Fruit fly (Drosophila melanogaster): ENCODE measurements around the gene RhoGAP19D.

Gene RhoGAP19D

DNA sequence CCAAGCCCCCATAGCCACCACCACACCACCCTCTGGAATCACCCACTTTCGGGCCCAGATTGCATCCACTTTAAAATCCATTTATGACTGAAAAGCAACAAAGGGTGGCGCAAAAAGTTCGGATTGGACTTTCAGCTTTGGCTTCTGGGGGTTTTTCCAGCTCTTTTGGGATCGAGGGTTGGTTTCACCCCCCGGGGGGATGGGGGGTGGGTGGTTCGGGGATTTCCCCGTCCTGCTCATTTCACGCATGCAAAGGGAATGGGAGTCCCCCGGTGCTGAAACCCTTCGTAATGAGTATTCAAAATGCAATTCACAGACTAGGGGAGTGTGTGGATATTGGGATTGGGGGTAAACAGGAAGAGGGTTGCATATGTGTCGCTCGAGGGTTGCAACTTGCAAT lies 10.7 kb downstream of the RhoGAP19D start:
- no peak for TF ChIP-seq pad (GFP tag; optimal IDR thresholded peaks at IDR 0.05)
- no peak for TF ChIP-seq CG5204 (GFP tag; optimal IDR thresholded peaks at IDR 0.05)
- TF ChIP-seq ovo (GFP tag; optimal IDR thresholded peaks at IDR 0.05), result no peak
- no peak for TF ChIP-seq Clk (GFP tag; optimal IDR thresholded peaks at IDR 0.05)
- no peak for TF ChIP-seq toe (GFP tag; optimal IDR thresholded peaks at IDR 0.05)
- TF ChIP-seq bab1 (GFP tag; optimal IDR thresholded peaks at IDR 0.05), result no peak
- TF ChIP-seq CG12768 (GFP tag; optimal IDR thresholded peaks at IDR 0.05), result no peak
- TF ChIP-seq tj (GFP tag; optimal IDR thresholded peaks at IDR 0.05), result no peak
- no peak for TF ChIP-seq cic (GFP tag; optimal IDR thresholded peaks at IDR 0.05)
- no peak for TF ChIP-seq CG33017 (tag; optimal IDR thresholded peaks at IDR 0.05)

DNA sequence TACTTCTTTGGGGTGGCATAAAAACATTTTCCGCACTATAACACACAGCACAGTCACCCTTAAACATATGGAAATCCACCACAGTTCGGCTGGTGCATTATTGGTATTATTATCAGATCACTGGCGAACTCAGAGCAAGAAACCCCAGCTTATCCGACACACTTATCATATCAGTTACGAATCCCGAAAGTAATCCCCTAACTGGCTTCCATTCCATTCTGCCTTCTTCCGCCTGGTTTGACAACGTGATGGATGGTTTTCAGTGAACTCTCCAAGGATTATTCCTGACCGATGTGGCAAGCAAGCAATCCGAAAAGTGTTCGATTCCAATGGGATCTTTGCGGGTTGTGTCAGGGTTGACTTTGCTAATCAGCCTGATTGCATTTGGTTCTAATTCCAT lies 11.5 kb downstream of the RhoGAP19D start:
- TF ChIP-seq CG7045 (GFP tag; optimal IDR thresholded peaks at IDR 0.05) (no peak), CG1620 (GFP tag; optimal IDR thresholded peaks at IDR 0.05) (no peak), cnc (optimal IDR thresholded peaks at IDR 0.05) (no peak), CG33017 (tag; optimal IDR thresholded peaks at IDR 0.05) (no peak), kay (GFP tag; ENCODE audit: borderline replicate concordance) (no peak), CG7101 (tag; optimal IDR thresholded peaks at IDR 0.05) (no peak), Hr96 (GFP tag; optimal IDR thresholded peaks at IDR 0.05) (no peak), CG11617 (GFP tag; optimal IDR thresholded peaks at IDR 0.05) (no peak), pad (GFP tag; optimal IDR thresholded peaks at IDR 0.05) (no peak), Mnt (GFP tag; optimal IDR thresholded peaks at IDR 0.05) (no peak), CG14711 (tag; optimal IDR thresholded peaks at IDR 0.05) (no peak), CG5204 (GFP tag; optimal IDR thresholded peaks at IDR 0.05) (no peak), ovo (GFP tag; optimal IDR thresholded peaks at IDR 0.05) (no peak)

DNA sequence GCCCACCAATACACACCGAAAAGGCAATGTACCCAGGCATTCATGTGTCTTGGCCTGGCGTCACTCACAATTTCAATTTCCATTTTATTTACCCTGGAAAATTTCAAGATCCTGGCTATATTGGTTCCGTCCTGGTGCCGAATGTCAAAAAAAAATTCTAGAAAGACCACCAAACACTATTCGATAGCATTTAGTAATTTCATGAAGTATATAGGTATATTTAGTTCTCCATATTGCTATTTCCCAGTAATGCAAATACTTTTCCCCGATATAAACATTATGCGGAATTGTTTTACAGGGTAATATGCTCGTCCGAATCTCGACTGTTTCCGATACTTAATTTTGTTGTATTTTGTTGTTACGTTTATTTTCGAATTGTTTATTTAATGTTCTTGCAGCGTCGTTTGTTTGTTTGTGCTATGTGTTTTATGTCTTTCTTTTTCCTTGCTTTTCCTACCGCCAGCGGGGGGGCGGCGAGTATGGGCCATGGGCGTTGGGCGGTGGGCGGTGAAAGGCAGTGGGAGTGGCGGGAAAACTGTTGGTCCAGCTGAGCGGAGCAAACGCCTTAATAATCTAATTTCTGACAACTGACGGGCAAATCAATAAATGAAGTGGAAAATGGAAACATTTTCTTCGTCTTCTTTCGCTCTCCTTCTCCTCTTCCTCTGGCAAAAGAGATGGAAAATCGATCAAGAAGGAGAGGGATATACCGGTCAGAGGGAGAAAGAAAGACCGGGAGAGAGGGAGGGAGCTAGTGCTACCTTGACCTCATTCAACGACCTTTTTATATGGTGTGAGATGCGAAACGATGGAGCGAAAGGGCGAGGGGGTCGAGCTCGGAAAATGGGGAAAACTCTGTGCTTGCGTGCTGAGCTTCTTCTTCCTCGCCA lies 14.5 kb downstream of the RhoGAP19D start:
- no peak for TF ChIP-seq tj (GFP tag; optimal IDR thresholded peaks at IDR 0.05)
- TF ChIP-seq toe (GFP tag; optimal IDR thresholded peaks at IDR 0.05), result no peak
- no peak for TF ChIP-seq CG12768 (GFP tag; optimal IDR thresholded peaks at IDR 0.05)
- no peak for TF ChIP-seq ovo (GFP tag; optimal IDR thresholded peaks at IDR 0.05)
- no peak for TF ChIP-seq Hr96 (GFP tag; optimal IDR thresholded peaks at IDR 0.05)
- TF ChIP-seq CG11617 (GFP tag; optimal IDR thresholded peaks at IDR 0.05), result no peak
- TF ChIP-seq CG14711 (tag; optimal IDR thresholded peaks at IDR 0.05), result peak; percentile 8

DNA sequence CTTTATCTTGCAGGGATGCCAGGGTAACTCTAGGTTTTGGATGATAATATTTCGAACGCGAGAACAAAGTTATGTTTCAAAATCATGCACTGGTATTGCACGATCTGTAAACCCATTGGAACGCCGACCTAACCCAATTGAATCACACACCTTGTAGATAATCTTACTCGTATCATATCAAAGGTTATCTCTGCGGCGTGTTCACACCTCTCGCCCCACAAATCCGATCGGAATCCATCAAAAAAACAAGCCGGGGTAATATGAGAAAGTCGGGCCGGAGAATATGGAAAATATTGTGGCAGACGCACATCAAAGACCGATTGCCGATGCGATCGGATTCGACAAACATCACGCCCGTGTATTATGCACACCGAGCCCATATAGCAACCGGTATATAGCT lies 15.4 kb downstream of the RhoGAP19D start:
- TF ChIP-seq CG7101 (tag; optimal IDR thresholded peaks at IDR 0.05) (no peak), Mnt (GFP tag; optimal IDR thresholded peaks at IDR 0.05) (no peak), cic (GFP tag; optimal IDR thresholded peaks at IDR 0.05) (no peak), CG1620 (GFP tag; optimal IDR thresholded peaks at IDR 0.05) (no peak), Clk (GFP tag; optimal IDR thresholded peaks at IDR 0.05) (no peak), CG7045 (GFP tag; optimal IDR thresholded peaks at IDR 0.05) (no peak), CG33017 (tag; optimal IDR thresholded peaks at IDR 0.05) (no peak), toe (GFP tag; optimal IDR thresholded peaks at IDR 0.05) (no peak), kay (GFP tag; ENCODE audit: borderline replicate concordance) (no peak)

DNA sequence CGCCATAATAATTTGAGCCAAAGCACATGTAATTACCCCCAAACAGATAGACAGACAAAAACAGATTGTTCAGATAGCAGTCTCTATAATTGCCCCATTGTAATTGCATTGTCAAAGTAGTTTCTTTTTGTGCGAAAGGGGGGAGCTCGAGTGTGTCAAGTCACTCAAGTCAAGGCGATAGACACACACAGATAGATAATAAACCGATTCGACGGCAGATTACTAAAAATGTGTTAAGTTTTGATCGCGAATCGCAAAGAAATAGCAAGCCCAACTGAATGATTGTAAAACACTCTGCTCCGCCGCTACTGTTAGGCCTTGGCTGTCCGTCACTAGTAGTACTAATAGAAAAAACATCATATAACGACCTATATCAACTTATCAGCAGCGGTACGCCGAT lies 17.8 kb downstream of the RhoGAP19D start:
- TF ChIP-seq Crg-1 (GFP tag; optimal IDR thresholded peaks at IDR 0.05) (peak; percentile 29), CG11617 (GFP tag; optimal IDR thresholded peaks at IDR 0.05) (no peak), pad (GFP tag; optimal IDR thresholded peaks at IDR 0.05) (peak; percentile 22), tj (GFP tag; optimal IDR thresholded peaks at IDR 0.05) (no peak), cic (GFP tag; optimal IDR thresholded peaks at IDR 0.05) (peak; percentile 79), CG7101 (tag; optimal IDR thresholded peaks at IDR 0.05) (peak; percentile 47), Mnt (GFP tag; optimal IDR thresholded peaks at IDR 0.05) (peak; percentile 41)

DNA sequence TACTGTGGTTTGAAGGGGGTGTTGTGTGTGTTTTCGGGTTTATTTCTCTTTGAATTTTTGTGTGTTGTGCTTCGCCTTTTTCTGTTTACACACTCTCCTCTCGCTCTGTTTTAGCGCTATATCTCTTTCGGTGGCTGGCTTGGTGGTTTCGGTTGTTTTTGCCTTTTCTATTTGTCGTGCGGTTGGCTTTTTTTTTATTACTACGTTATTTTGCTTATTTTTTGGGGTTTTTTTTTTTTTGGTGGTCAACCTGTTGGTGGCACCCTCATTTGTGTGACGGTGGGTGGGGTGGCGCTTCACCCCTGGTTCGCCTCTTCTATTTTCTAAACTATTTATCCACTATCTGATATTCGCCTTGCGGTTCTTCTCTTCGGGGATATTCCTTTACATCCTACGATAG lies 19.6 kb downstream of the RhoGAP19D start:
- no peak for TF ChIP-seq tj (GFP tag; optimal IDR thresholded peaks at IDR 0.05)

DNA sequence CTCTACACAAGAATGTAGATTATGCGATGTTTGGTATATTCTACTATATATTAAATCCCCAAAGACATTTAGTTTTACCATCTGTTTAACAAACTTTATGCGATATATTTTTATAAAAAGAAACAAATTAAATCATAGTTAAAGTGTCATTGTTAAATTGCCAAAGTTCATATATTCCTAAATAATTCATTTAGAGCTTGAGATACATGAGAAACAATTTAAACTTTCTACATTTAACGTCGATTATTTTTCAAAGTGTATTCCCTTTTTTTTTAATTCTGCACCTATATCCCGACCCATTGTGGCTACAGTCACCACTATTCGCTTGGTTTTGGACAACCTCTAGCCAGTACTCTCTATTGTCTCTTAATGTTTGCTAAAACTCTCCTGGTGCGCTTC lies 20.5 kb downstream of the RhoGAP19D start:
- no peak for TF ChIP-seq pad (GFP tag; optimal IDR thresholded peaks at IDR 0.05)

DNA sequence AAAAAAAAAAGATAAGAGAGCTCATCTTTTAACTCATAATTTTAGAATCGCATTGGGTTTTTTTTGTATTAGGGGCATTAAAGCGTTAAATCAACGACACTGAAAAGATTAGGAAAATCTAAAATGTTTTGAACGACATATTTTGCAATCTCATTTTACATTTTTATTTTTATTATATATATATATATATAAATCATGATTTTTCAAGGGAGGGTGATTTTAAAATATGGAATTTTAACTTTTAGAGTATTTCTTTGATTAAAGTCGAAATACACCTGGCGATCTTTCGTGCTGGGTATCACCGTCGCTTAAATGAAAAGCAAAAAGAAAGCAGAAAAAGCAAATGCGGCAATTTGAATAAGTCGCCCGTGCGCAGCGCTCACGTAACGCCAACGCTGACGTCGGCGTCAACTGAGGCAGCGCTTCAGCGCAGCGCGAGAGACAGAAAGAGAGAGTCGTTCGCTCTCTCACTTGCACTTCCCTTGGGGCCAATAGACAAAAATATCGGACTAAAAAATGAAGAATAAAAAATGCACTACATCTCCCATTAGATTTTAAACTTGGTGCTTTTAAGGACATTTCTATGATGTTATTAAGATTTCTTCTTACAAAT lies 21.0 kb downstream of the RhoGAP19D start:
- TF ChIP-seq ovo (GFP tag; optimal IDR thresholded peaks at IDR 0.05) (no peak), cnc (optimal IDR thresholded peaks at IDR 0.05) (no peak), CG33017 (tag; optimal IDR thresholded peaks at IDR 0.05) (no peak), CG14711 (tag; optimal IDR thresholded peaks at IDR 0.05) (no peak), tj (GFP tag; optimal IDR thresholded peaks at IDR 0.05) (peak; percentile 86), pad (GFP tag; optimal IDR thresholded peaks at IDR 0.05) (no peak)
